Worm (Caenorhabditis elegans) whole organism, mixed stage, embryonic: ENCODE data around the gene camt-1.
A peak's percentile ranks its signal among the peaks of the same experiment; 100 is the strongest.

Experiments used
- M03D4.4 ChIP-seq: sonication (generic microtip); optimal IDR thresholded peaks from 2 replicates; lab custom pipeline; 2017; ENCODE audit warnings: mild to moderate bottlenecking, missing genetic modification characterization, missing compliant biosample characterization
- blmp-1 ChIP-seq: fragments of 150-350 bp; optimal IDR thresholded peaks from 2 replicates; lab custom pipeline; 2014; ENCODE audit warnings: missing biosample characterization, missing genetic modification characterization
- ceh-43 ChIP-seq: fragments of 200-800 bp; sonication (Bioruptor generic); optimal IDR thresholded peaks from 2 replicates; lab custom pipeline; 2018; ENCODE audit warnings: mild to moderate bottlenecking, missing genetic modification characterization, moderate library complexity, missing compliant biosample characterization
- ces-1 ChIP-seq: fragments of 150-350 bp; optimal IDR thresholded peaks from 2 replicates; lab custom pipeline; 2014; ENCODE audit warnings: missing biosample characterization, missing genetic modification reagents, missing genetic modification characterization
- cnd-1 ChIP-seq: fragments of 200-800 bp; sonication (Bioruptor generic); optimal IDR thresholded peaks from 2 replicates; lab custom pipeline; 2018; ENCODE audit warnings: mild to moderate bottlenecking, missing genetic modification characterization, missing compliant biosample characterization
- drap-1 ChIP-seq: fragments of 200-800 bp; sonication (Bioruptor generic); optimal IDR thresholded peaks from 3 replicates; lab custom pipeline; 2018; ENCODE audit warnings: mild to moderate bottlenecking, missing genetic modification characterization, missing compliant biosample characterization
- elt-1 ChIP-seq: sonication (generic microtip); optimal IDR thresholded peaks from 2 replicates; lab custom pipeline; 2017; ENCODE audit warnings: missing genetic modification characterization, mild to moderate bottlenecking, missing compliant biosample characterization, antibody characterized with exemption, moderate library complexity, borderline replicate concordance; ENCODE audit not compliant: insufficient read depth
- elt-3 ChIP-seq: fragments of 150-350 bp; optimal IDR thresholded peaks from 2 replicates; lab custom pipeline; 2014; ENCODE audit warnings: missing biosample characterization, missing genetic modification characterization
- flh-1 ChIP-seq: fragments of 200-800 bp; sonication (Bioruptor generic); optimal IDR thresholded peaks from 2 replicates; lab custom pipeline; 2018; ENCODE audit warnings: mild to moderate bottlenecking, missing genetic modification characterization, moderate library complexity, missing compliant biosample characterization
- ham-2 ChIP-seq: fragments of 200-800 bp; sonication (Bioruptor generic); optimal IDR thresholded peaks from 2 replicates; lab custom pipeline; 2018; ENCODE audit warnings: mild to moderate bottlenecking, missing genetic modification characterization, missing compliant biosample characterization
- hlh-1 ChIP-seq: fragments of 150-350 bp; optimal IDR thresholded peaks from 2 replicates; lab custom pipeline; 2014; ENCODE audit warnings: missing biosample characterization, missing genetic modification reagents, missing genetic modification characterization
- lin-13 ChIP-seq: fragments of 150-350 bp; optimal IDR thresholded peaks from 2 replicates; lab custom pipeline; 2014; ENCODE audit warnings: missing biosample characterization, missing genetic modification characterization
- lin-32 ChIP-seq: fragments of 200-800 bp; sonication (Bioruptor generic); optimal IDR thresholded peaks from 2 replicates; lab custom pipeline; 2018; ENCODE audit warnings: mild to moderate bottlenecking, missing genetic modification characterization, missing compliant biosample characterization
- mab-5 ChIP-seq: fragments of 150-350 bp; optimal IDR thresholded peaks from 2 replicates; lab custom pipeline; 2014; ENCODE audit warnings: missing biosample characterization, missing genetic modification characterization
- mep-1 ChIP-seq: fragments of 150-350 bp; optimal IDR thresholded peaks from 2 replicates; lab custom pipeline; 2017; ENCODE audit warnings: missing biosample characterization, missing genetic modification reagents, missing genetic modification characterization, inconsistent platforms
- nhr-12 ChIP-seq: fragments of 150-350 bp; optimal IDR thresholded peaks from 2 replicates; lab custom pipeline; 2014; ENCODE audit warnings: missing biosample characterization, missing genetic modification characterization
- nhr-2 ChIP-seq: fragments of 150-350 bp; optimal IDR thresholded peaks from 2 replicates; lab custom pipeline; 2014; ENCODE audit warnings: missing biosample characterization, missing genetic modification characterization
- nhr-237 ChIP-seq: fragments of 150-350 bp; optimal IDR thresholded peaks from 2 replicates; lab custom pipeline; 2014; ENCODE audit warnings: missing biosample characterization, missing genetic modification characterization
- nhr-76 ChIP-seq: sonication (generic microtip); optimal IDR thresholded peaks from 2 replicates; lab custom pipeline; 2017; ENCODE audit warnings: missing biosample characterization, missing genetic modification characterization
- pha-4 ChIP-seq: fragments of 150-350 bp; optimal IDR thresholded peaks from 2 replicates; lab custom pipeline; 2018; ENCODE audit warnings: missing biosample characterization, missing genetic modification reagents, missing genetic modification characterization
- snpc-4 ChIP-seq: fragments of 150-350 bp; optimal IDR thresholded peaks from 2 replicates; lab custom pipeline; 2014; ENCODE audit warnings: missing biosample characterization, missing genetic modification characterization
- sptf-1 ChIP-seq: sonication (generic microtip); optimal IDR thresholded peaks from 2 replicates; lab custom pipeline; 2017; ENCODE audit warnings: mild to moderate bottlenecking, missing genetic modification characterization, moderate library complexity, missing compliant biosample characterization
- tbx-8 ChIP-seq: fragments of 200-800 bp; sonication (Bioruptor generic); optimal IDR thresholded peaks from 2 replicates; lab custom pipeline; 2018; ENCODE audit warnings: mild to moderate bottlenecking, missing genetic modification characterization, moderate library complexity, missing compliant biosample characterization
- unc-120 ChIP-seq: sonication (generic microtip); optimal IDR thresholded peaks from 2 replicates; lab custom pipeline; 2017; ENCODE audit warnings: missing genetic modification characterization, missing compliant biosample characterization; ENCODE audit not compliant: poor library complexity, severe bottlenecking
- unc-39 ChIP-seq: fragments of 150-350 bp; optimal IDR thresholded peaks from 2 replicates; lab custom pipeline; 2014; ENCODE audit warnings: missing biosample characterization, missing genetic modification characterization
- zip-8 ChIP-seq: fragments of 150-350 bp; optimal IDR thresholded peaks from 2 replicates; lab custom pipeline; 2014; ENCODE audit warnings: missing biosample characterization, missing genetic modification characterization
- ztf-11 ChIP-seq: fragments of 150-350 bp; optimal IDR thresholded peaks from 2 replicates; lab custom pipeline; 2014; ENCODE audit warnings: missing biosample characterization, missing genetic modification characterization

The camt-1 gene

ce11 chrII:4506552-4507291 is 1.8 kb upstream of the camt-1 start (continued):
- TF ChIP-seq drap-1 (GFP tag; lab: Kevin White, UChicago) (no peak), nhr-2 (tag; lab: Kevin White, UChicago) (no peak), mab-5 (tag; lab: Kevin White, UChicago) (no peak), ztf-11 (no peak), flh-1 (GFP tag; lab: Kevin White, UChicago) (no peak), unc-39 (tag; lab: Kevin White, UChicago) (no peak)
- TF ChIP-seq, all 35 proteins: peak for 4

ce11 chrII:4495844-4496243 is 9.1 kb downstream of the camt-1 start:
- TF ChIP-seq nhr-237 (tag; lab: Kevin White, UChicago) (no peak), tbx-8 (GFP tag; lab: Kevin White, UChicago) (no peak), drap-1 (GFP tag; lab: Kevin White, UChicago) (no peak), nhr-2 (tag; lab: Kevin White, UChicago) (no peak), unc-39 (tag; lab: Kevin White, UChicago) (no peak), zip-8 (tag; lab: Kevin White, UChicago) (no peak), nhr-76 (tag; lab: Kevin White, UChicago) (no peak), pha-4 (tag; lab: Kevin White, UChicago) (no peak), elt-1 (tag; lab: Kevin White, UChicago) (no peak), M03D4.4 (tag; lab: Kevin White, UChicago) (no peak), ces-1 (no peak), ham-2 (GFP tag; lab: Kevin White, UChicago) (no peak), snpc-4 (tag; lab: Kevin White, UChicago) (no peak), lin-32 (GFP tag; lab: Kevin White, UChicago) (no peak)

DNA sequence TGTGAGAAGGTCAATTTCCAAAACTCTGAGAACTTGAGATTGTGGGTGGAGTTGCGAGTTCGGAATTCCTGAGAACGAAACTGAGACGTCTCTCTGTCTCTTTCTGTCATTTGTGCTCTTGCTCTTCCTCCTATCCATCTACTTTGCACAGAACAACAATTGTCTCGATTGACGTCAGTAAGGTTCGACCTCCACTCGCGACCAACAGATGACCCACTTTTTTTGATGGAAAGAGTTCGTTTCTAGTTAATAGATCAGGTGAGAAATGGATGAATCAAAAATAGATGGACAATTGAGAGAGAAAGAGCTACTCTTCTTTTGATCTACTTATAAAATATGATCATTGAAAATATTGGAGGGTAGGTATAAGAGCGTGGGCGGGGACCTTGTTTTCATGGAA is 10.4 kb downstream of the camt-1 start:
- no peak for TF ChIP-seq nhr-76 (tag; lab: Kevin White, UChicago)
- peak; percentile 87 for TF ChIP-seq hlh-1

DNA sequence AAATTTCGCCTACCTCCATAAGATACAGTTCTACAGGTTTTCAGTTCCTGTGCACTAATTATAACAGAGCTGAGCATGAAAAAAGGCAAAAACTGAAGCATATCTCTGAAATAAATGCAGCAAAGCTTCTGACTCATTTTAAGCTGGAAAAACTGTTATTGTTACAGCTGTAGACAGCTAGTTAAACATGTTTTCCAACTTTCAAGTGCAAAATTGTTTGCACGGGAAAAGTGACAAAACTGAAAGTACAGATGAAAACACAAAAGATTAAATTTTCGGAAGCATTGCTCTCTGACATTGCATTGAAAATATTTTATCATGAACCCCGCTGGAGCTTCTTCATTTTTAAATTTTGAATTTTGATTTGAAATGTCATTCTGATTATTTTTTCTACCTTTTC is 14.2 kb downstream of the camt-1 start, which contains the start of gene T05C1.5:
Gene T05C1.5, minus strand, starts transcription at position 101 of the 400 bp plus-strand sequence.
- TF ChIP-seq ceh-43 (GFP tag; lab: Kevin White, UChicago): no peak
- TF ChIP-seq elt-1 (tag; lab: Kevin White, UChicago): no peak
- TF ChIP-seq lin-32 (GFP tag; lab: Kevin White, UChicago): no peak
- TF ChIP-seq unc-120 (tag; lab: Kevin White, UChicago): no peak
- no peak for TF ChIP-seq unc-39 (tag; lab: Kevin White, UChicago)
- TF ChIP-seq mep-1 (tag; lab: Kevin White, UChicago): no peak
- TF ChIP-seq pha-4 (tag; lab: Kevin White, UChicago): no peak
- no peak for TF ChIP-seq snpc-4 (tag; lab: Kevin White, UChicago)
- no peak for TF ChIP-seq lin-13 (tag; lab: Kevin White, UChicago)
- TF ChIP-seq ham-2 (GFP tag; lab: Kevin White, UChicago): no peak
- no peak for TF ChIP-seq blmp-1 (tag; lab: Kevin White, UChicago)
- TF ChIP-seq nhr-2 (tag; lab: Kevin White, UChicago): no peak
- TF ChIP-seq elt-3 (tag; lab: Kevin White, UChicago): no peak
- TF ChIP-seq sptf-1 (tag; lab: Kevin White, UChicago): no peak
- no peak for TF ChIP-seq nhr-12 (tag; lab: Kevin White, UChicago)
- TF ChIP-seq, all 35 proteins: peak for 0

DNA sequence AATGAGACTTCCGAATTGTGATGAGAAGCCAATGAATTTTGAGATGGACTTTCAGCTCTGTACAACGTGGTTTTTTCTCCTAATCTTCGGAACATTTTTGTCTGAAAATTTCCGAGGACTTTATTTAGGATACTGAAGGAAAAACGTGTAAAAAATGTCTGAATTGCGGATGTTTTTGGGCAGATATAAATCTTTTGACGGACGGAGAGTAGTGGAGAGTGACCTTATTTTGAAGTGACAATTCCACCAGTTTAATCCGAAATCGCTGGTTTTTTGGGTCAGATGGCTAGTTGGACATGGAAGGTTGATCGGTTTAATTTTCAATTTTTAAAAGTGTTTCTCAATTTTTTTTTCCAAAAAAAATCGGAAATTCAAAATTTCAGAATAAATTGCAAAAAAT is 15.7 kb downstream of the camt-1 start, which contains the start of gene T05C1.3:
Gene T05C1.3, minus strand, starts transcription at position 101 of the 400 bp plus-strand sequence.
- TF ChIP-seq blmp-1 (tag; lab: Kevin White, UChicago) (no peak), sptf-1 (tag; lab: Kevin White, UChicago) (no peak), unc-120 (tag; lab: Kevin White, UChicago) (no peak)

DNA sequence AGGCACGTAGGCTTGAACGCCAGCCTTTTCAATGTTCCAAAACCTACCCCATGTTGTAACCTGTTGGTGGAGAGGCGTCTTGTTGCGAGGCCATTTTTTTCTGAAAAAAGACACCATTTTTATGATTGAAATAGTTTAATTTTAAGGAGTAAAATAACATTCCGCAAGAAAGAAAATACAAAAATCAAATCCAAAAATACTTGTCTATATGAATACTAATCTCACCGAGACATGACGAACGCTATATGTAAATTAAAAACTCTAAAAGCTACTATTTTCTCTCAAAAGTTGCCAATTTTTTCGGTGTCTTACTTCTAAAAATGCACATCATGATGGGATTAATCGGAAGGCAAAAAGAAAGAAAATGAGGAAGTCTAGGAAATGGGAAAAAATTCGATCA is 22.9 kb downstream of the camt-1 start, which contains the start of gene T05C1.2:
Gene T05C1.2, minus strand, starts transcription at position 101 of the 400 bp plus-strand sequence.
- no peak for TF ChIP-seq cnd-1 (tag; lab: Kevin White, UChicago)
- no peak for TF ChIP-seq ztf-11
- TF ChIP-seq, all 35 proteins: peak for 0
